Worm (Caenorhabditis elegans) whole organism, early embryonic: ENCODE data around the gene T24G10.2.

Experiments used
- aly-1 ChIP-seq: sonication (generic microtip); optimal IDR thresholded peaks from 2 replicates; lab custom pipeline; 2016; ENCODE audit warnings: missing genetic modification characterization, missing compliant biosample characterization
- ama-1 ChIP-seq: fragments of 150-350 bp; optimal IDR thresholded peaks from 2 replicates; lab custom pipeline; 2014
- ceh-13 ChIP-seq: fragments of 200-800 bp; sonication (Bioruptor generic); optimal IDR thresholded peaks from 2 replicates; lab custom pipeline; 2018; ENCODE audit warnings: mild to moderate bottlenecking, missing genetic modification characterization, missing compliant biosample characterization
- ets-7 ChIP-seq: sonication (generic microtip); optimal IDR thresholded peaks from 2 replicates; lab custom pipeline; 2016; ENCODE audit warnings: missing genotype, missing genetic modification characterization, missing compliant biosample characterization
- flt-1 ChIP-seq: fragments of 200-800 bp; sonication (Bioruptor generic); IDR thresholded peaks from 2 replicates; pipeline ENCODE4 v1.3.6; 2022; ENCODE audit warnings: missing genetic modification characterization, missing compliant biosample characterization
- hmbx-1 ChIP-seq: sonication (generic microtip); optimal IDR thresholded peaks from 2 replicates; lab custom pipeline; 2016; ENCODE audit warnings: mild to moderate bottlenecking, missing genetic modification characterization, missing compliant biosample characterization
- hmg-4 ChIP-seq: fragments of 200-800 bp; sonication (Bioruptor generic); optimal IDR thresholded peaks from 2 replicates; lab custom pipeline; 2018; ENCODE audit warnings: mild to moderate bottlenecking, missing genetic modification characterization, missing compliant biosample characterization
- scrt-1 ChIP-seq: fragments of 200-800 bp; sonication (Bioruptor generic); IDR thresholded peaks from 2 replicates; pipeline ENCODE4 v1.3.6; 2022; ENCODE audit warnings: missing genetic modification characterization, missing compliant biosample characterization
- sea-1 ChIP-seq: fragments of 200-800 bp; sonication (Bioruptor generic); conservative IDR thresholded peaks from 2 replicates; pipeline ENCODE4 v1.3.6; 2022; ENCODE audit warnings: missing genetic modification characterization, missing compliant biosample characterization
- tbx-11 ChIP-seq: fragments of 200-800 bp; sonication (Bioruptor generic); IDR thresholded peaks from 2 replicates; pipeline ENCODE4 v1.3.6; 2022; ENCODE audit warnings: missing genetic modification characterization, missing compliant biosample characterization
- tra-4 ChIP-seq: sonication (generic microtip); optimal IDR thresholded peaks from 2 replicates; lab custom pipeline; 2017; ENCODE audit warnings: missing genetic modification characterization, missing compliant biosample characterization

DNA sequence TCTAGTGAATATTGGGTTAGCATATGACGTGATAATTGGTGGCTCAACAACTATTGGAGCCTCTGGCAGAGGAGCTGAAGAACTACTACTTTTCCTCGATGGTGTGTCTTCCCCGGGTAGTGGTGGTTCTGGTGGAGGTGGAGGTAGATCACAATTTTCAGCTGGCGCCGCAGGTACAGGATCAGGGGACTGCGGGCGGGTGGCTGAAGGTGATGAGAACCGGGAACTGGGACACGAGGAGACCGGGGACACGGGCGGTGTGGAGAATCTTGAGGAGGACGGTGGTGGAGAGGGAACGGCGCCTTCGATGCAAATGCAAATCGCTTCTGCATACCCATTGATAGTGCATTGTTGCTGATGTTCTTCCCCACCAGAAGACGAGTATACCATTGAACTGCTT is 46.8 kb downstream of the T24G10.2 start:
- no peak for TF ChIP-seq ama-1 (lab: Kevin White, UChicago)
- TF ChIP-seq ets-7, result no peak
- no peak for TF ChIP-seq aly-1 (tag; lab: Kevin White, UChicago)
- no peak for TF ChIP-seq hmbx-1 (tag; lab: Kevin White, UChicago)
- no peak for TF ChIP-seq ceh-13 (GFP tag; lab: Kevin White, UChicago)
- no peak for TF ChIP-seq sea-1 (GFP tag; lab: Robert Waterston, UW)
- TF ChIP-seq hmg-4 (GFP tag; lab: Kevin White, UChicago), result no peak
- no peak for TF ChIP-seq scrt-1 (GFP tag; lab: Robert Waterston, UW)
- TF ChIP-seq tbx-11 (GFP tag; lab: Robert Waterston, UW), result no peak
- TF ChIP-seq tra-4 (tag; lab: Kevin White, UChicago), result no peak
- no peak for TF ChIP-seq flt-1 (GFP tag; lab: Robert Waterston, UW)
